Worm (Caenorhabditis elegans) whole organism, late embryonic: ENCODE measurements around the gene nuo-5.

ENCODE experiments used
- ceh-9 ChIP-seq: sonication (generic microtip); optimal IDR thresholded peaks from 2 replicates; lab custom pipeline; 2016; ENCODE audit warnings: mild to moderate bottlenecking, missing genetic modification characterization, inconsistent platforms, missing compliant biosample characterization
- dmd-4 ChIP-seq: sonication (generic microtip); optimal IDR thresholded peaks from 2 replicates; lab custom pipeline; 2016; ENCODE audit warnings: borderline replicate concordance, missing genetic modification characterization, missing compliant biosample characterization
- gmeb-2 ChIP-seq: sonication (generic microtip); optimal IDR thresholded peaks from 2 replicates; lab custom pipeline; 2016; ENCODE audit warnings: missing genetic modification characterization, inconsistent platforms, missing compliant biosample characterization
- nhr-11 ChIP-seq: fragments of 150-350 bp; optimal IDR thresholded peaks from 2 replicates; lab custom pipeline; 2014; ENCODE audit warnings: missing biosample characterization, missing genetic modification characterization

- TF ChIP-seq dmd-4 (tag; lab: Kevin White, UChicago) (no peak), nhr-11 (tag; lab: Kevin White, UChicago) (no peak), ceh-9 (no peak), gmeb-2 (no peak)
Measured at ce11 chrV:2695935-2696334, 2.8 kb upstream of the nuo-5 start, which contains the start of gene Y45G12B.3.
